Fruit fly (Drosophila melanogaster): ENCODE measurements around the gene Vps36.

- no peak for TF ChIP-seq CG10631 (GFP tag; optimal IDR thresholded peaks at IDR 0.05)
- TF ChIP-seq CG31627 (GFP tag; optimal IDR thresholded peaks at IDR 0.05), result peak; percentile 86
- peak; percentile 87 for TF ChIP-seq cyc (GFP tag; optimal IDR thresholded peaks at IDR 0.05)
- peak; percentile 59; the same call in 1 of the 2 replicates for TF ChIP-seq CG11294 (GFP tag; IDR thresholded peaks at IDR 0.05)
- TF ChIP-seq Sox14 (GFP tag; optimal IDR thresholded peaks at IDR 0.05), result peak; percentile 87
- TF ChIP-seq ss (GFP tag; optimal IDR thresholded peaks at IDR 0.05), result peak; percentile 78 to 90
- TF ChIP-seq OdsH (GFP tag; optimal IDR thresholded peaks at IDR 0.05), result no peak
- TF ChIP-seq Sox15 (GFP tag; optimal IDR thresholded peaks at IDR 0.05), result peak; percentile 39
- TF ChIP-seq vri (GFP tag; optimal IDR thresholded peaks at IDR 0.05), result no peak
- TF ChIP-seq CG16779 (tag; optimal IDR thresholded peaks at IDR 0.05), result peak; percentile 82
- peak; percentile 46; the same call in 1 of the 2 replicates for TF ChIP-seq Gug (GFP tag; IDR thresholded peaks at IDR 0.05)
- no peak for TF ChIP-seq acj6 (GFP tag; optimal IDR thresholded peaks at IDR 0.05)
- TF ChIP-seq spab (GFP tag; optimal IDR thresholded peaks at IDR 0.05), result peak; percentile 78
Measured at dm6 chr3L:13499932-13500719, 12.8 kb downstream of the Vps36 start.
